Worm (Caenorhabditis elegans) whole organism, mixed stage, embryonic: ENCODE data around the gene T12A7.9.
A peak's percentile ranks its signal among the peaks of the same experiment; 100 is the strongest.

Experiments used
- ces-1 ChIP-seq: fragments of 150-350 bp; optimal IDR thresholded peaks from 2 replicates; lab custom pipeline; 2014; ENCODE audit warnings: missing biosample characterization, missing genetic modification reagents, missing genetic modification characterization
- elt-1 ChIP-seq: sonication (generic microtip); optimal IDR thresholded peaks from 2 replicates; lab custom pipeline; 2017; ENCODE audit warnings: missing genetic modification characterization, mild to moderate bottlenecking, missing compliant biosample characterization, antibody characterized with exemption, moderate library complexity, borderline replicate concordance; ENCODE audit not compliant: insufficient read depth
- lsy-2 ChIP-seq: fragments of 150-350 bp; optimal IDR thresholded peaks from 2 replicates; lab custom pipeline; 2014; ENCODE audit warnings: missing biosample characterization, missing genetic modification characterization
- mep-1 ChIP-seq: fragments of 150-350 bp; optimal IDR thresholded peaks from 2 replicates; lab custom pipeline; 2017; ENCODE audit warnings: missing biosample characterization, missing genetic modification reagents, missing genetic modification characterization, inconsistent platforms
- nhr-237 ChIP-seq: fragments of 150-350 bp; optimal IDR thresholded peaks from 2 replicates; lab custom pipeline; 2014; ENCODE audit warnings: missing biosample characterization, missing genetic modification characterization
- sem-2 ChIP-seq: fragments of 200-800 bp; sonication (Bioruptor generic); optimal IDR thresholded peaks from 2 replicates; lab custom pipeline; 2018; ENCODE audit warnings: mild to moderate bottlenecking, missing genetic modification characterization, missing compliant biosample characterization
- unc-120 ChIP-seq: sonication (generic microtip); optimal IDR thresholded peaks from 2 replicates; lab custom pipeline; 2017; ENCODE audit warnings: missing genetic modification characterization, missing compliant biosample characterization; ENCODE audit not compliant: poor library complexity, severe bottlenecking
- unc-39 ChIP-seq: fragments of 150-350 bp; optimal IDR thresholded peaks from 2 replicates; lab custom pipeline; 2014; ENCODE audit warnings: missing biosample characterization, missing genetic modification characterization
- unc-62 ChIP-seq: fragments of 150-350 bp; optimal IDR thresholded peaks from 2 replicates; lab custom pipeline; 2014; ENCODE audit warnings: missing biosample characterization, missing genetic modification reagents, missing genetic modification characterization
- ztf-11 ChIP-seq: fragments of 150-350 bp; optimal IDR thresholded peaks from 2 replicates; lab custom pipeline; 2014; ENCODE audit warnings: missing biosample characterization, missing genetic modification characterization

DNA sequence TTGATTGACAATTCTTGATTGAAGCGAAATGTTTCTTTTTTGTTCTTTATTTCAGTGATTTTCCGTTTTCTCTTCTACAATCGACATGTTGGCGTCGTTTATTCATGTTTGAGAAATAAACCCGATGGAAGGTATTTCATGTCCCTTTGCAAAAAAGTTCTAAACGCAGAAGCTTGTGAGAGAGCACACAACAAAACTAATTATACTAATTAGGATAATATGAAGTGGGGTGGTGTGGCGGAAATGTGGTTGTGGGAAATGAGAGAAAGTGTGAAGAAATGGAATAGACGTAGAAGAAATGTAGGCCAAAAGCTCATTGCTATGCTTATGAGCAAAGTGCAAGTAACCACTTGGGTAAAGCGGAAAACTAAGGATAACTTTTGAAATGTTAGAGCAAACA lies 27.0 kb upstream of the T12A7.9 start:
- TF ChIP-seq lsy-2 (tag; lab: Kevin White, UChicago) (no peak), nhr-237 (no peak), unc-62 (GFP tag; lab: Kevin White, UChicago) (no peak), ces-1 (GFP tag; lab: Kevin White, UChicago) (peak; percentile 94), ztf-11 (no peak), sem-2 (GFP tag; lab: Kevin White, UChicago) (no peak), unc-39 (tag; lab: Kevin White, UChicago) (no peak), unc-120 (tag; lab: Kevin White, UChicago) (no peak), mep-1 (tag; lab: Kevin White, UChicago) (no peak), elt-1 (no peak)
